Fruit fly (Drosophila melanogaster): ENCODE measurements around the gene CG9592.

The CG9592 gene

DNA sequence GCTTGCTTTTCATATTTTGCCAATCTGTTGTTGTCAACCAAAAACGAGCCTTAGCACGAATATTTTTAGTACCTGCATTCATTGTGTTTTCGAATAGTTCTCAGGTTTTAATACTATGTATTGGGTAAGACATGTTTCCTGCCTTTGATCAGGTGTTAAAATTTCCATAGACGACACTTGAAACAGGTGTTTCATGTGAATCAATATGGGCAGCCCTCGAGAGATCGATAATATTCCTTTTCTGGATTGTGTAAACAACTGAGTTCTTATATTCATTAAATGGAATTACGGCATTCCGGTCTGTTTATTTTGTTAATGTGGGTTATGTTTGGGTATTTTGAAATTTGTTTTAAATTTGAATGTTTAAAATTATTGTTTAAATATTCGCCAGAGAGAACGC, 31.6 kb downstream of the CG9592 start (continued):
- TF ChIP-seq CG2678 (tag; optimal IDR thresholded peaks at IDR 0.05) (peak; percentile 26), CG1832 (GFP tag; optimal IDR thresholded peaks at IDR 0.05) (no peak), jing (GFP tag; optimal IDR thresholded peaks at IDR 0.05) (no peak), Hmx (GFP tag; optimal IDR thresholded peaks at IDR 0.05) (no peak), btn (GFP tag; optimal IDR thresholded peaks at IDR 0.05) (no peak), run (tag; optimal IDR thresholded peaks at IDR 0.05) (no peak), CG3065 (GFP tag; optimal IDR thresholded peaks at IDR 0.05) (no peak), hth (optimal IDR thresholded peaks at IDR 0.05) (no peak), CG17186 (GFP tag; optimal IDR thresholded peaks at IDR 0.05) (no peak), yki (optimal IDR thresholded peaks at IDR 0.05) (no peak), vvl (GFP tag; IDR thresholded peaks at IDR 0.05) (no peak), CG6854 (GFP tag; optimal IDR thresholded peaks at IDR 0.05) (peak; percentile 15), fu2 (GFP tag; optimal IDR thresholded peaks at IDR 0.05) (no peak), trh (GFP tag; optimal IDR thresholded peaks at IDR 0.05) (no peak), tx (GFP tag; optimal IDR thresholded peaks at IDR 0.05) (no peak), so (GFP tag; IDR thresholded peaks at IDR 0.05) (no peak), CG4424 (GFP tag; optimal IDR thresholded peaks at IDR 0.05) (no peak), CG14860 (GFP tag; IDR thresholded peaks at IDR 0.05; ENCODE audit: partially characterized antibody) (no peak), CG6654 (GFP tag; optimal IDR thresholded peaks at IDR 0.05) (no peak), CG32532 (GFP tag; IDR thresholded peaks at IDR 0.05) (no peak), eve (GFP tag; optimal IDR thresholded peaks at IDR 0.05) (no peak), CG9876 (GFP tag; optimal IDR thresholded peaks at IDR 0.05) (no peak), p53 (GFP tag; optimal IDR thresholded peaks at IDR 0.05) (no peak), CG4854 (GFP tag; optimal IDR thresholded peaks at IDR 0.05) (peak; percentile 23), YL-1 (GFP tag; optimal IDR thresholded peaks at IDR 0.05) (no peak), Myb (GFP tag; optimal IDR thresholded peaks at IDR 0.05) (no peak), fru (optimal IDR thresholded peaks at IDR 0.05) (no peak), CG18476 (GFP tag; optimal IDR thresholded peaks at IDR 0.05) (no peak), lbe (GFP tag; optimal IDR thresholded peaks at IDR 0.05) (no peak), Fer1 (GFP tag; optimal IDR thresholded peaks at IDR 0.05) (peak; percentile 51), mam (GFP tag; optimal IDR thresholded peaks at IDR 0.05) (no peak), lab (GFP tag; optimal IDR thresholded peaks at IDR 0.05) (peak; percentile 68), CG16813 (GFP tag; IDR thresholded peaks at IDR 0.05; ENCODE audit: partially characterized antibody) (no peak), Ets65A (GFP tag) (no peak), Hr78 (GFP tag; optimal IDR thresholded peaks at IDR 0.05) (no peak), nerfin-2 (GFP tag; IDR thresholded peaks at IDR 0.05; ENCODE audit: partially characterized antibody) (no peak), MBD-R2 (GFP tag; IDR thresholded peaks at IDR 0.05) (no peak), CG7963 (GFP tag; IDR thresholded peaks at IDR 0.05; ENCODE audit: partially characterized antibody) (no peak), ATbp (GFP tag; optimal IDR thresholded peaks at IDR 0.05) (peak; percentile 52), fd102C (GFP tag; optimal IDR thresholded peaks at IDR 0.05) (no peak), abd-A (tag; optimal IDR thresholded peaks at IDR 0.05) (no peak), CG4404 (GFP tag; IDR thresholded peaks at IDR 0.05) (no peak), usp (GFP tag; optimal IDR thresholded peaks at IDR 0.05) (no peak), Kr (GFP tag; optimal IDR thresholded peaks at IDR 0.05) (no peak), CG14014 (GFP tag; IDR thresholded peaks at IDR 0.05) (peak; percentile 29; the same call in 1 of the 2 replicates), CG7987 (GFP tag; optimal IDR thresholded peaks at IDR 0.05) (no peak), sens (GFP tag) (peak; percentile 78), nau (GFP tag; optimal IDR thresholded peaks at IDR 0.05) (peak; percentile 54), CG13296 (GFP tag; optimal IDR thresholded peaks at IDR 0.05) (peak; percentile 48), CG17568 (GFP tag; optimal IDR thresholded peaks at IDR 0.05) (peak; percentile 49), ranshi (GFP tag; IDR thresholded peaks at IDR 0.05) (no peak), Asciz (GFP tag; optimal IDR thresholded peaks at IDR 0.05) (peak; percentile 19), repo (GFP tag; optimal IDR thresholded peaks at IDR 0.05) (no peak)

Measured in whole organism, embryonic.